Worm (Caenorhabditis elegans): Measurements from ENCODE around the gene sra-31.

Gene sra-31

ce11 chrII:6573677-6574076, 4.6 kb downstream of the sra-31 start, which contains the start of gene sra-28:
TSS of gene sra-28 (minus strand) at chrII:6573777.
- TF ChIP-seq ztf-28 (GFP tag; IDR thresholded peaks at IDR 0.05): no peak
- no peak for TF ChIP-seq Y53F4B.3 (GFP tag; IDR thresholded peaks at IDR 0.05)
- TF ChIP-seq attf-5 (GFP tag; optimal IDR thresholded peaks at IDR 0.05): no peak
- TF ChIP-seq ztf-25 (GFP tag; IDR thresholded peaks at IDR 0.05): no peak
- no peak for TF ChIP-seq athp-1 (tag; optimal IDR thresholded peaks at IDR 0.05)
- no peak for TF ChIP-seq rec-8 (tag; optimal IDR thresholded peaks at IDR 0.05)
- no peak for TF ChIP-seq F57C9.4 (tag; optimal IDR thresholded peaks at IDR 0.05)

ce11 chrII:6568707-6569106, 9.6 kb downstream of the sra-31 start, which contains the start of gene sra-27:
TSS of gene sra-27 (plus strand) at chrII:6569007.
- TF ChIP-seq lin-54 (GFP tag; optimal IDR thresholded peaks at IDR 0.05) (no peak), aptf-2 (GFP tag; conservative IDR thresholded peaks at IDR 0.05) (no peak), ceh-27 (GFP tag; optimal IDR thresholded peaks at IDR 0.05) (no peak), zim-3 (tag; optimal IDR thresholded peaks at IDR 0.05) (no peak), ZK185.1 (tag; optimal IDR thresholded peaks at IDR 0.05; ENCODE audit: poor library complexity, severe bottlenecking) (no peak), Y56A3A.18 (GFP tag; IDR thresholded peaks at IDR 0.05) (no peak), egl-44 (GFP tag; IDR thresholded peaks at IDR 0.05) (no peak), Y53F4B.3 (GFP tag; IDR thresholded peaks at IDR 0.05) (no peak), ztf-3 (GFP tag; optimal IDR thresholded peaks at IDR 0.05) (no peak), sdz-38 (tag; optimal IDR thresholded peaks at IDR 0.05) (no peak), B0019.2 (GFP tag; conservative IDR thresholded peaks at IDR 0.05) (no peak), atf-7 (tag; optimal IDR thresholded peaks at IDR 0.05) (no peak), mes-4 (tag; optimal IDR thresholded peaks at IDR 0.05) (no peak), nfya-2 (GFP tag; IDR thresholded peaks at IDR 0.05) (no peak), hmg-20 (GFP tag; IDR thresholded peaks at IDR 0.05) (no peak), unc-130 (GFP tag; optimal IDR thresholded peaks at IDR 0.05) (no peak), madf-3 (GFP tag; IDR thresholded peaks at IDR 0.05) (no peak), tbx-9 (tag; optimal IDR thresholded peaks at IDR 0.05; ENCODE audit: borderline replicate concordance) (no peak), rec-8 (tag; optimal IDR thresholded peaks at IDR 0.05) (no peak)

ce11 chrII:6566628-6567180, 11.6 kb downstream of the sra-31 start, which contains the start of the genes F18C5.5 and F18C5.9:
TSS of gene F18C5.5 (minus strand) at chrII:6566728.
TSS of gene F18C5.9 (plus strand) at chrII:6567130.
- no peak for TF ChIP-seq Y67H2A.10 (GFP tag; conservative IDR thresholded peaks at IDR 0.05)
- TF ChIP-seq madf-3 (GFP tag; IDR thresholded peaks at IDR 0.05): no peak
- no peak for TF ChIP-seq snpc-1.3 (tag; optimal IDR thresholded peaks at IDR 0.05; ENCODE audit: insufficient read depth)
- TF ChIP-seq let-526 (GFP tag; IDR thresholded peaks at IDR 0.05): no peak
- no peak for TF ChIP-seq nhr-179 (tag; optimal IDR thresholded peaks at IDR 0.05)
- TF ChIP-seq dpl-1 (GFP tag; optimal IDR thresholded peaks at IDR 0.05): no peak
- no peak for TF ChIP-seq egrh-3 (GFP tag; IDR thresholded peaks at IDR 0.05)
- TF ChIP-seq ztf-18 (tag; optimal IDR thresholded peaks at IDR 0.05): no peak

ce11 chrII:6565077-6565476, 13.2 kb downstream of the sra-31 start, which contains the start of gene mpz-3:
TSS of gene mpz-3 (minus strand) at chrII:6565396.
- no peak for TF ChIP-seq F55B11.4 (tag; optimal IDR thresholded peaks at IDR 0.05; ENCODE audit: borderline replicate concordance, insufficient read depth)
- no peak for TF ChIP-seq atf-7 (tag; optimal IDR thresholded peaks at IDR 0.05)
- no peak for TF ChIP-seq F10E7.11 (tag; optimal IDR thresholded peaks at IDR 0.05)
- no peak for TF ChIP-seq mcd-1 (GFP tag; IDR thresholded peaks at IDR 0.05)
- TF ChIP-seq Y53G8AR.9 (GFP tag; conservative IDR thresholded peaks at IDR 0.05): no peak
- TF ChIP-seq madf-6 (GFP tag; IDR thresholded peaks at IDR 0.05): no peak
- TF ChIP-seq D2030.7 (GFP tag; IDR thresholded peaks at IDR 0.05): peak; percentile 48; the same call in 1 of the 2 replicates
- TF ChIP-seq hmg-20 (GFP tag; IDR thresholded peaks at IDR 0.05): no peak
- TF ChIP-seq aptf-3 (GFP tag; IDR thresholded peaks at IDR 0.05): no peak
- peak; percentile 31 for TF ChIP-seq nhr-90 (tag; optimal IDR thresholded peaks at IDR 0.05)
- no peak for TF ChIP-seq ceh-58 (GFP tag; IDR thresholded peaks at IDR 0.05)
- peak in 1 of 2 experiments; percentile 63 for TF ChIP-seq rec-8 (tag; optimal IDR thresholded peaks at IDR 0.05)
- no peak for TF ChIP-seq bed-2 (GFP tag; IDR thresholded peaks at IDR 0.05)
- TF ChIP-seq cebp-2 (GFP tag; IDR thresholded peaks at IDR 0.05): no peak
- TF ChIP-seq F39B2.1 (GFP tag; IDR thresholded peaks at IDR 0.05): no peak
- TF ChIP-seq ztf-18 (tag; optimal IDR thresholded peaks at IDR 0.05): peak; percentile 58
- no peak for TF ChIP-seq egl-18 (GFP tag; IDR thresholded peaks at IDR 0.05)
- no peak for TF ChIP-seq Y67H2A.10 (GFP tag; conservative IDR thresholded peaks at IDR 0.05)
